Fruit fly (Drosophila melanogaster) whole organism, embryonic: ENCODE results near the gene Psn.

Source experiments
- Antp ChIP-seq: fragments of 200-800 bp; sonication (Bioruptor generic); optimal IDR thresholded peaks from 3 replicates; lab custom pipeline; 2016; ENCODE audit warnings: missing biosample characterization, missing genetic modification characterization
- CG10654 ChIP-seq: fragments of 200-800 bp; sonication (Bioruptor generic); optimal IDR thresholded peaks from 2 replicates; lab custom pipeline; 2016; ENCODE audit warnings: missing biosample characterization, missing genetic modification characterization
- CG10979 ChIP-seq: fragments of 200-800 bp; sonication (Bioruptor generic); optimal IDR thresholded peaks from 2 replicates; lab custom pipeline; 2018; ENCODE audit warnings: missing biosample characterization, mild to moderate bottlenecking, missing genetic modification characterization, moderate library complexity
- CG11504 ChIP-seq: fragments of 200-800 bp; sonication (Bioruptor generic); optimal IDR thresholded peaks from 3 replicates; lab custom pipeline; 2019; ENCODE audit warnings: missing biosample characterization, mild to moderate bottlenecking, missing genetic modification characterization, moderate library complexity
- CG11696 ChIP-seq: fragments of 200-800 bp; sonication (Bioruptor generic); IDR thresholded peaks from 2 replicates; pipeline ENCODE4 v1.3.6; 2022; ENCODE audit warnings: missing biosample characterization, missing genetic modification characterization
- CG12236 ChIP-seq: fragments of 200-800 bp; sonication (Bioruptor generic); optimal IDR thresholded peaks from 2 replicates; lab custom pipeline; 2016; ENCODE audit warnings: missing biosample characterization, missing genetic modification characterization
- CG12299 ChIP-seq: fragments of 200-800 bp; sonication (Bioruptor generic); optimal IDR thresholded peaks from 2 replicates; lab custom pipeline; 2018; ENCODE audit warnings: missing biosample characterization, mild to moderate bottlenecking, missing genetic modification characterization
- CG1233 ChIP-seq: fragments of 200-800 bp; sonication (Bioruptor generic); optimal IDR thresholded peaks from 4 replicates; lab custom pipeline; 2018; ENCODE audit warnings: missing biosample characterization, mild to moderate bottlenecking, missing genetic modification characterization
- CG12744 ChIP-seq: fragments of 200-800 bp; sonication (Bioruptor generic); optimal IDR thresholded peaks from 2 replicates; lab custom pipeline; 2016; ENCODE audit warnings: missing biosample characterization, missing genetic modification characterization
- CG13424 ChIP-seq: fragments of 200-800 bp; sonication (Bioruptor generic); optimal IDR thresholded peaks from 2 replicates; lab custom pipeline; 2019; ENCODE audit warnings: missing biosample characterization, mild to moderate bottlenecking, missing genetic modification characterization, moderate library complexity
- CG14710 ChIP-seq: fragments of 200-800 bp; sonication (Bioruptor generic); optimal IDR thresholded peaks from 3 replicates; lab custom pipeline; 2019; ENCODE audit warnings: missing biosample characterization, mild to moderate bottlenecking, missing genetic modification characterization, moderate library complexity
- CG17829 ChIP-seq: fragments of 200-800 bp; optimal IDR thresholded peaks from 2 replicates; lab custom pipeline; 2019; ENCODE audit warnings: missing biosample characterization, mild to moderate bottlenecking, missing genetic modification characterization, moderate library complexity
- CG1832 ChIP-seq: fragments of 200-800 bp; sonication (Bioruptor generic); optimal IDR thresholded peaks from 2 replicates; lab custom pipeline; 2017; ENCODE audit warnings: missing biosample characterization, mild to moderate bottlenecking, missing genetic modification characterization, inconsistent platforms
- CG2202 ChIP-seq: fragments of 200-800 bp; sonication (Bioruptor generic); optimal IDR thresholded peaks from 2 replicates; lab custom pipeline; 2018; ENCODE audit warnings: missing biosample characterization, mild to moderate bottlenecking, missing genetic modification characterization
- CG3847 ChIP-seq: fragments of 200-800 bp; sonication (Bioruptor generic); IDR thresholded peaks from 2 replicates; pipeline ENCODE4 v1.3.6; 2022; ENCODE audit warnings: missing biosample characterization, missing genetic modification characterization
- Doc3 ChIP-seq: fragments of 200-800 bp; sonication (Bioruptor generic); IDR thresholded peaks from 3 replicates; pipeline ENCODE4 v1.3.6; 2022; ENCODE audit warnings: missing biosample characterization, missing genetic modification characterization; ENCODE audit not compliant: partially characterized antibody
- Ets65A ChIP-seq: fragments of 200-800 bp; sonication (Bioruptor generic); peaks from one replicate; lab custom pipeline; 2016; ENCODE audit warnings: missing biosample characterization, missing genetic modification characterization
- MESR4 ChIP-seq: fragments of 200-800 bp; sonication (Bioruptor generic); optimal IDR thresholded peaks from 2 replicates; lab custom pipeline; 2018; ENCODE audit warnings: missing biosample characterization, mild to moderate bottlenecking, missing genetic modification characterization, moderate library complexity
- Optix ChIP-seq: fragments of 200-800 bp; sonication (Bioruptor generic); IDR thresholded peaks from 3 replicates; pipeline ENCODE4 v1.3.6; 2022; ENCODE audit warnings: missing biosample characterization, missing genetic modification characterization
- Scr ChIP-seq: fragments of 200-800 bp; sonication (Bioruptor generic); IDR thresholded peaks from 2 replicates; pipeline ENCODE4 v1.3.6; 2022; ENCODE audit warnings: missing biosample characterization, missing genetic modification characterization; ENCODE audit not compliant: partially characterized antibody
- Sox102F ChIP-seq: fragments of 200-800 bp; sonication (Bioruptor generic); optimal IDR thresholded peaks from 2 replicates; lab custom pipeline; 2018; ENCODE audit warnings: missing biosample characterization, mild to moderate bottlenecking, missing genetic modification characterization, moderate library complexity
- YL-1 ChIP-seq: fragments of 200-800 bp; sonication (Bioruptor generic); optimal IDR thresholded peaks from 3 replicates; lab custom pipeline; 2017; ENCODE audit warnings: missing biosample characterization, mild to moderate bottlenecking, missing genetic modification characterization
- bsh ChIP-seq, 2 experiments: fragments of 200-800 bp; sonication (Bioruptor generic); optimal IDR thresholded peaks; 2 replicates each; lab custom pipeline; 2017 to 2018; ENCODE audit warnings: mild to moderate bottlenecking in 2 of 2, missing biosample characterization in 2 of 2, missing genetic modification characterization in 2 of 2, moderate library complexity in 1 of 2
- cad ChIP-seq: fragments of >200 bp; optimal IDR thresholded peaks from 2 replicates; lab custom pipeline; 2017; ENCODE audit warnings: missing biosample characterization, missing genetic modification characterization
- chn ChIP-seq: fragments of 200-800 bp; sonication (Bioruptor generic); optimal IDR thresholded peaks from 2 replicates; lab custom pipeline; 2016; ENCODE audit warnings: missing biosample characterization, missing genetic modification characterization
- dmrt99B ChIP-seq: fragments of 200-800 bp; sonication (Bioruptor generic); optimal IDR thresholded peaks from 2 replicates; lab custom pipeline; 2018; ENCODE audit warnings: missing biosample characterization, mild to moderate bottlenecking, missing genetic modification characterization, moderate library complexity
- eve ChIP-seq, 2 experiments: fragments of >200 bp; optimal IDR thresholded peaks; 2 replicates each; lab custom pipeline; 2017; ENCODE audit warnings: missing biosample characterization in 2 of 2, missing genetic modification characterization in 2 of 2
- exex ChIP-seq: fragments of 200-800 bp; sonication (Bioruptor generic); optimal IDR thresholded peaks from 4 replicates; lab custom pipeline; 2018; ENCODE audit warnings: missing biosample characterization, mild to moderate bottlenecking, missing genetic modification characterization, moderate library complexity
- fd102C ChIP-seq: fragments of 200-800 bp; sonication (Bioruptor generic); optimal IDR thresholded peaks from 2 replicates; lab custom pipeline; 2018; ENCODE audit warnings: missing biosample characterization, mild to moderate bottlenecking, missing genetic modification characterization, moderate library complexity
- fd64A ChIP-seq: fragments of 200-800 bp; sonication (Bioruptor generic); optimal IDR thresholded peaks from 3 replicates; lab custom pipeline; 2018; ENCODE audit warnings: missing biosample characterization, mild to moderate bottlenecking, missing genetic modification characterization
- gcm ChIP-seq: fragments of 200-800 bp; sonication (Bioruptor generic); optimal IDR thresholded peaks from 2 replicates; lab custom pipeline; 2019; ENCODE audit warnings: missing biosample characterization, mild to moderate bottlenecking, missing genetic modification characterization, moderate library complexity
- gcm2 ChIP-seq: fragments of 200-800 bp; sonication (Bioruptor generic); optimal IDR thresholded peaks from 2 replicates; lab custom pipeline; 2016; ENCODE audit warnings: missing biosample characterization, missing genetic modification characterization
- jing ChIP-seq: fragments of 200-800 bp; sonication (Bioruptor generic); optimal IDR thresholded peaks from 2 replicates; lab custom pipeline; 2018; ENCODE audit warnings: missing biosample characterization, mild to moderate bottlenecking, missing genetic modification characterization
- klu ChIP-seq: fragments of 200-800 bp; sonication (Bioruptor generic); IDR thresholded peaks from 2 replicates; pipeline ENCODE4 v1.3.6; 2022; ENCODE audit warnings: missing biosample characterization, missing genetic modification characterization
- lab ChIP-seq: fragments of 200-800 bp; sonication (Bioruptor generic); optimal IDR thresholded peaks from 3 replicates; lab custom pipeline; 2017; ENCODE audit warnings: missing biosample characterization, missing genetic modification characterization, mild to moderate bottlenecking, moderate library complexity, missing genetic modification reagents
- lbe ChIP-seq: fragments of 200-800 bp; sonication (Bioruptor generic); optimal IDR thresholded peaks from 2 replicates; lab custom pipeline; 2016; ENCODE audit warnings: missing biosample characterization, mild to moderate bottlenecking, missing genetic modification characterization
- org-1 ChIP-seq: fragments of 200-800 bp; sonication (Bioruptor generic); optimal IDR thresholded peaks from 2 replicates; lab custom pipeline; 2017; ENCODE audit warnings: missing biosample characterization, missing genetic modification characterization
- prd ChIP-seq, 3 experiments: fragments of >200 bp in 2 of 3; fragments of 200-800 bp in 1 of 3; sonication (Bioruptor generic) in 1 of 3; optimal IDR thresholded peaks in 2 of 3; IDR thresholded peaks in 1 of 3; 2 replicates in 2 of 3; 3 replicates in 1 of 3; pipeline versions ENCODE4 v1.3.6 to Lab custom; 2017 to 2022; ENCODE audit warnings: missing biosample characterization in 1 of 3, missing genetic modification characterization in 1 of 3
- pum ChIP-seq: fragments of 200-800 bp; sonication (Bioruptor generic); optimal IDR thresholded peaks from 2 replicates; lab custom pipeline; 2016; ENCODE audit warnings: missing biosample characterization, missing genetic modification characterization
- pzg ChIP-seq: fragments of 200-800 bp; sonication (Bioruptor generic); optimal IDR thresholded peaks from 3 replicates; lab custom pipeline; 2018; ENCODE audit warnings: missing biosample characterization, mild to moderate bottlenecking, missing genetic modification characterization, moderate library complexity
- schlank ChIP-seq: fragments of 200-800 bp; sonication (Bioruptor generic); optimal IDR thresholded peaks from 2 replicates; lab custom pipeline; 2018; ENCODE audit warnings: missing biosample characterization, mild to moderate bottlenecking, missing genetic modification characterization
- seq ChIP-seq: fragments of 200-800 bp; sonication (Bioruptor generic); IDR thresholded peaks from 2 replicates; pipeline ENCODE4 v1.3.6; 2022; ENCODE audit warnings: missing biosample characterization, missing genetic modification characterization
- tgo ChIP-seq: fragments of 200-800 bp; sonication (Bioruptor generic); IDR thresholded peaks from 3 replicates; pipeline ENCODE4 v1.3.6; 2022; ENCODE audit warnings: missing biosample characterization, missing genetic modification characterization
- trem ChIP-seq: fragments of 200-800 bp; optimal IDR thresholded peaks from 3 replicates; lab custom pipeline; 2019; ENCODE audit warnings: missing biosample characterization, mild to moderate bottlenecking, missing genetic modification characterization, moderate library complexity
- twi ChIP-seq: fragments of 200-800 bp; optimal IDR thresholded peaks from 2 replicates; lab custom pipeline; 2019; ENCODE audit warnings: missing biosample characterization, mild to moderate bottlenecking, missing genetic modification characterization, moderate library complexity
- tx ChIP-seq: fragments of 200-800 bp; sonication (Bioruptor generic); optimal IDR thresholded peaks from 2 replicates; lab custom pipeline; 2016; ENCODE audit warnings: missing biosample characterization, missing genetic modification characterization
- vvl ChIP-seq: fragments of 200-800 bp; sonication (Bioruptor generic); IDR thresholded peaks from 2 replicates; pipeline ENCODE4 v1.3.6; 2022; ENCODE audit warnings: missing biosample characterization, missing genetic modification characterization
- wek ChIP-seq: fragments of 200-800 bp; sonication (Bioruptor generic); optimal IDR thresholded peaks from 3 replicates; lab custom pipeline; 2018; ENCODE audit warnings: missing biosample characterization, mild to moderate bottlenecking, missing genetic modification characterization, moderate library complexity
- zfh1 ChIP-seq: fragments of 200-800 bp; sonication (Bioruptor generic); IDR thresholded peaks from 3 replicates; pipeline ENCODE4 v1.3.6; 2022; ENCODE audit warnings: missing biosample characterization, missing genetic modification characterization

Psn gene

dm6 chr3L:20473021-20473799 is 40.9 kb downstream of the Psn start, which contains the start of the genes CG32428 and CG5969 (continued):
- TF ChIP-seq exex (tag; lab: Kevin White, UChicago) (peak; percentile 8), klu (no peak), CG12299 (tag; lab: Kevin White, UChicago) (peak; percentile 19), CG12236 (GFP tag; lab: Kevin White, UChicago) (no peak), Sox102F (GFP tag; lab: Kevin White, UChicago) (peak; percentile 51), CG10654 (GFP tag; lab: Kevin White, UChicago) (no peak), CG2202 (no peak), pzg (GFP tag; lab: Kevin White, UChicago) (peak; percentile 62), zfh1 (peak; percentile 62; the same call in 2 of the 3 replicates), CG17829 (tag; lab: Kevin White, UChicago) (peak; percentile 72), dmrt99B (tag; lab: Kevin White, UChicago) (peak; percentile 54), YL-1 (GFP tag; lab: Kevin White, UChicago) (peak; percentile 44), Optix (GFP tag; lab: Robert Waterston, UW) (no peak), CG13424 (tag; lab: Kevin White, UChicago) (peak; percentile 70), CG11696 (peak; percentile 92), bsh (GFP tag; optimal IDR thresholded peaks at IDR 0.05; lab: Kevin White, UChicago) (peak in 1 of 2 experiments; percentile 35), eve (GFP tag; optimal IDR thresholded peaks at IDR 0.05; lab: Kevin White, UChicago) (no peak), MESR4 (GFP tag; lab: Kevin White, UChicago) (peak; percentile 44), pum (GFP tag; lab: Kevin White, UChicago) (peak; percentile 12), CG14710 (tag; lab: Kevin White, UChicago) (peak; percentile 96), seq (GFP tag; lab: Robert Waterston, UW) (no peak), org-1 (GFP tag; lab: Kevin White, UChicago) (no peak), wek (peak; percentile 51), schlank (no peak), fd64A (no peak), Scr (no peak), CG10979 (tag; lab: Kevin White, UChicago) (no peak), gcm (GFP tag; lab: Kevin White, UChicago) (peak; percentile 32), gcm2 (no peak), CG1233 (peak; percentile 46), CG3847 (GFP tag; lab: Robert Waterston, UW) (peak; percentile 71), CG11504 (tag; lab: Kevin White, UChicago) (peak; percentile 84), lab (GFP tag; lab: Kevin White, UChicago) (peak; percentile 72), tx (GFP tag; lab: Kevin White, UChicago) (no peak), chn (GFP tag; lab: Kevin White, UChicago) (peak; percentile 4), Antp (no peak), tgo (peak; percentile 60), jing (GFP tag; lab: Kevin White, UChicago) (no peak), trem (peak; percentile 75), lbe (GFP tag; lab: Kevin White, UChicago) (peak; percentile 54), fd102C (no peak), twi (tag; lab: Kevin White, UChicago) (peak; percentile 14), Ets65A (GFP tag; lab: Kevin White, UChicago) (peak; percentile 79), prd (optimal IDR thresholded peaks at IDR 0.05; lab: Kevin White, UChicago) (no peak), prd (GFP tag; IDR thresholded peaks at IDR 0.05; lab: Robert Waterston, UW) (peak; percentile 65), CG12744 (GFP tag; lab: Kevin White, UChicago) (no peak), vvl (GFP tag; lab: Robert Waterston, UW) (peak; percentile 72), CG1832 (no peak), Doc3 (no peak), cad (GFP tag; lab: Kevin White, UChicago) (no peak)
